Worm (Caenorhabditis elegans) whole organism, L3 larva: Measurements from ENCODE around the gene B0554.7.

ENCODE experiments used
- ZK546.5 ChIP-seq: sonication (generic microtip); optimal IDR thresholded peaks from 2 replicates; lab custom pipeline; 2017; ENCODE audit warnings: missing biosample characterization, missing genetic modification characterization
- ama-1 ChIP-seq: fragments of 150-350 bp; optimal IDR thresholded peaks from 2 replicates; lab custom pipeline; 2018
- ceh-16 ChIP-seq: sonication (generic microtip); optimal IDR thresholded peaks from 2 replicates; lab custom pipeline; 2017; ENCODE audit warnings: missing biosample characterization, missing genetic modification characterization
- ceh-82 ChIP-seq: fragments of 150-350 bp; optimal IDR thresholded peaks from 2 replicates; lab custom pipeline; 2014; ENCODE audit warnings: missing biosample characterization, missing genetic modification characterization
- ceh-9 ChIP-seq: sonication (generic microtip); optimal IDR thresholded peaks from 2 replicates; lab custom pipeline; 2018; ENCODE audit warnings: missing biosample characterization, missing genetic modification characterization
- daf-12 ChIP-seq: fragments of 150-350 bp; optimal IDR thresholded peaks from 2 replicates; lab custom pipeline; 2014; ENCODE audit warnings: missing biosample characterization, missing genetic modification reagents, missing genetic modification characterization
- egl-5 ChIP-seq: fragments of 150-350 bp; optimal IDR thresholded peaks from 2 replicates; lab custom pipeline; 2017; ENCODE audit warnings: missing biosample characterization, missing genetic modification reagents, missing genetic modification characterization, inconsistent platforms
- elt-2 ChIP-seq: sonication (generic microtip); optimal IDR thresholded peaks from 2 replicates; lab custom pipeline; 2016; ENCODE audit warnings: missing genetic modification reagents, mild to moderate bottlenecking, missing genetic modification characterization, missing compliant biosample characterization
- elt-3 ChIP-seq, 3 experiments: fragments of 150-350 bp in 1 of 3; sonication (generic microtip) in 2 of 3; optimal IDR thresholded peaks; 2 replicates in 2 of 3; 4 replicates in 1 of 3; lab custom pipeline; 2014 to 2017; ENCODE audit warnings: missing biosample characterization in 3 of 3, missing genetic modification characterization in 3 of 3
- eor-1 ChIP-seq, 2 experiments: fragments of 150-350 bp; optimal IDR thresholded peaks; 2 replicates each; lab custom pipeline; 2014 to 2018; ENCODE audit warnings: missing biosample characterization in 2 of 2, missing genetic modification characterization in 2 of 2
- fkh-10 ChIP-seq: sonication (generic microtip); optimal IDR thresholded peaks from 2 replicates; lab custom pipeline; 2017; ENCODE audit warnings: missing biosample characterization, missing genetic modification reagents, missing genetic modification characterization
- fkh-2 ChIP-seq: fragments of 150-350 bp; optimal IDR thresholded peaks from 2 replicates; lab custom pipeline; 2014; ENCODE audit warnings: missing biosample characterization, missing genetic modification reagents, missing genetic modification characterization
- jun-1 ChIP-seq: fragments of 150-350 bp; optimal IDR thresholded peaks from 2 replicates; lab custom pipeline; 2014; ENCODE audit warnings: missing biosample characterization, missing genetic modification reagents, missing genetic modification characterization
- lsy-12 ChIP-seq: sonication (generic microtip); optimal IDR thresholded peaks from 2 replicates; lab custom pipeline; 2016; ENCODE audit warnings: mild to moderate bottlenecking, missing genetic modification characterization, missing compliant biosample characterization
- mdl-1 ChIP-seq: fragments of 150-350 bp; optimal IDR thresholded peaks from 2 replicates; lab custom pipeline; 2014; ENCODE audit warnings: missing biosample characterization, missing genetic modification characterization
- mml-1 ChIP-seq: fragments of 150-350 bp; sonication (generic microtip); optimal IDR thresholded peaks from 3 replicates; lab custom pipeline; 2014; ENCODE audit warnings: missing biosample characterization, missing genetic modification characterization
- nfya-1 ChIP-seq: sonication (generic microtip); optimal IDR thresholded peaks from 2 replicates; lab custom pipeline; 2017; ENCODE audit warnings: missing genetic modification characterization, mild to moderate bottlenecking, missing compliant biosample characterization, antibody characterized with exemption, moderate library complexity; ENCODE audit not compliant: insufficient read depth
- nhr-11 ChIP-seq: fragments of 150-350 bp; optimal IDR thresholded peaks from 2 replicates; lab custom pipeline; 2014; ENCODE audit warnings: missing biosample characterization, missing genetic modification characterization
- nhr-12 ChIP-seq: fragments of 150-350 bp; optimal IDR thresholded peaks from 2 replicates; lab custom pipeline; 2014; ENCODE audit warnings: missing biosample characterization, missing genetic modification characterization
- nhr-237 ChIP-seq: fragments of 150-350 bp; optimal IDR thresholded peaks from 2 replicates; lab custom pipeline; 2014; ENCODE audit warnings: missing biosample characterization, missing genetic modification characterization
- nhr-25 ChIP-seq: sonication (generic microtip); optimal IDR thresholded peaks from 2 replicates; lab custom pipeline; 2017; ENCODE audit warnings: missing biosample characterization, missing genetic modification characterization
- nhr-28 ChIP-seq: fragments of 150-350 bp; optimal IDR thresholded peaks from 2 replicates; lab custom pipeline; 2014; ENCODE audit warnings: missing biosample characterization, missing genetic modification characterization
- nhr-43 ChIP-seq: sonication (generic microtip); optimal IDR thresholded peaks from 2 replicates; lab custom pipeline; 2016; ENCODE audit warnings: mild to moderate bottlenecking, missing genetic modification characterization, missing compliant biosample characterization; ENCODE audit not compliant: poor library complexity, severe bottlenecking
- nhr-77 ChIP-seq: fragments of 150-350 bp; optimal IDR thresholded peaks from 2 replicates; lab custom pipeline; 2014; ENCODE audit warnings: missing biosample characterization, missing genetic modification characterization
- pha-4 ChIP-seq: fragments of 150-350 bp; optimal IDR thresholded peaks from 2 replicates; lab custom pipeline; 2014; ENCODE audit warnings: missing biosample characterization, missing genetic modification reagents, missing genetic modification characterization
- pqm-1 ChIP-seq: fragments of 150-350 bp; optimal IDR thresholded peaks from 2 replicates; lab custom pipeline; 2017; ENCODE audit warnings: missing biosample characterization, missing genetic modification characterization, inconsistent platforms
- sea-2 ChIP-seq: fragments of 150-350 bp; sonication (generic microtip); optimal IDR thresholded peaks from 4 replicates; lab custom pipeline; 2014; ENCODE audit warnings: missing biosample characterization, missing genetic modification reagents, missing genetic modification characterization
- tbx-2 ChIP-seq: sonication (generic microtip); optimal IDR thresholded peaks from 2 replicates; lab custom pipeline; 2016; ENCODE audit warnings: mild to moderate bottlenecking, missing genetic modification characterization, missing compliant biosample characterization
- unc-39 ChIP-seq: sonication (generic microtip); optimal IDR thresholded peaks from 4 replicates; lab custom pipeline; 2017; ENCODE audit warnings: missing biosample characterization, missing genetic modification characterization
- zag-1 ChIP-seq: fragments of 150-350 bp; optimal IDR thresholded peaks from 2 replicates; lab custom pipeline; 2014; ENCODE audit warnings: missing biosample characterization, missing genetic modification characterization
- ztf-4 ChIP-seq: fragments of 150-350 bp; optimal IDR thresholded peaks from 2 replicates; lab custom pipeline; 2014; ENCODE audit warnings: missing biosample characterization, missing genetic modification characterization

B0554.7 gene

ce11 chrV:483289-483795, 42.5 kb upstream of the B0554.7 start, which contains the start of gene nhr-130:
Gene nhr-130, minus strand, starts transcription at chrV:483339.
- TF ChIP-seq pha-4 (tag; lab: Kevin White, UChicago) (peak; percentile 20), elt-2 (peak; percentile 90), nhr-237 (tag; lab: Kevin White, UChicago) (no peak), eor-1 (tag; optimal IDR thresholded peaks at IDR 0.05; lab: Kevin White, UChicago) (no peak), ZK546.5 (no peak), mml-1 (tag; lab: Kevin White, UChicago) (no peak), ceh-82 (no peak), unc-39 (tag; lab: Kevin White, UChicago) (no peak), nhr-77 (tag; lab: Kevin White, UChicago) (no peak), pqm-1 (tag; lab: Kevin White, UChicago) (peak; percentile 77)

- peak; percentile 0 for TF ChIP-seq pqm-1 (tag; lab: Kevin White, UChicago)
- peak; percentile 74 for TF ChIP-seq nfya-1
- no peak for TF ChIP-seq nhr-43
Observed at ce11 chrV:482860-483259, 42.0 kb upstream of the B0554.7 start.

ce11 chrV:479046-479445, 38.2 kb upstream of the B0554.7 start:
- TF ChIP-seq sea-2 (GFP tag; lab: Kevin White, UChicago), result no peak
- no peak for TF ChIP-seq fkh-2
- no peak for TF ChIP-seq daf-12
- no peak for TF ChIP-seq ceh-9 (tag; lab: Kevin White, UChicago)
- TF ChIP-seq ama-1 (lab: Kevin White, UChicago), result no peak
- TF ChIP-seq lsy-12 (tag; lab: Kevin White, UChicago), result no peak
- TF ChIP-seq elt-2, result no peak
- TF ChIP-seq mml-1 (tag; lab: Kevin White, UChicago), result no peak
- TF ChIP-seq nhr-25, result no peak
- TF ChIP-seq tbx-2, result no peak
- no peak for TF ChIP-seq nfya-1
- no peak for TF ChIP-seq pqm-1 (tag; lab: Kevin White, UChicago)
- no peak for TF ChIP-seq zag-1 (tag; lab: Kevin White, UChicago)
- TF ChIP-seq nhr-237 (tag; lab: Kevin White, UChicago), result no peak
- no peak for TF ChIP-seq nhr-11 (tag; lab: Kevin White, UChicago)

ce11 chrV:477664-478212, 36.9 kb upstream of the B0554.7 start, which contains the start of gene nhr-55:
Gene nhr-55, plus strand, starts transcription at chrV:478162.
- TF ChIP-seq ceh-16 (no peak), jun-1 (peak; percentile 56), zag-1 (tag; lab: Kevin White, UChicago) (no peak), nhr-28 (tag; lab: Kevin White, UChicago) (no peak), elt-2 (peak; percentile 82), pha-4 (tag; lab: Kevin White, UChicago) (peak; percentile 70), pqm-1 (tag; lab: Kevin White, UChicago) (peak; percentile 90)

ce11 chrV:474516-474915, 33.7 kb upstream of the B0554.7 start, which contains the start of gene nhr-99:
Gene nhr-99, plus strand, starts transcription at chrV:474778.
- TF ChIP-seq elt-2, result peak; percentile 73
- peak; percentile 85 for TF ChIP-seq pqm-1 (tag; lab: Kevin White, UChicago)
- peak; percentile 62 for TF ChIP-seq jun-1
- TF ChIP-seq nhr-12 (tag; lab: Kevin White, UChicago), result no peak
- no peak for TF ChIP-seq egl-5 (tag; lab: Kevin White, UChicago)
- TF ChIP-seq pha-4 (tag; lab: Kevin White, UChicago), result peak; percentile 38

- TF ChIP-seq ztf-4 (tag; lab: Kevin White, UChicago) (no peak), fkh-10 (no peak), tbx-2 (no peak), mdl-1 (tag; lab: Kevin White, UChicago) (no peak)
Observed at ce11 chrV:472589-472988, 31.8 kb upstream of the B0554.7 start, which contains the start of gene srt-31. Gene srt-31, plus strand, starts transcription at chrV:472889.

ce11 chrV:468460-468859, 27.6 kb upstream of the B0554.7 start, which contains the start of gene srbc-57:
Gene srbc-57, minus strand, starts transcription at chrV:468560.
- no peak for TF ChIP-seq daf-12
- TF ChIP-seq elt-3 (tag; optimal IDR thresholded peaks at IDR 0.05; lab: Kevin White, UChicago), result no peak
- no peak for TF ChIP-seq ceh-16
